Fruit fly (Drosophila melanogaster): Measurements from ENCODE around the gene Cep135.

DNA sequence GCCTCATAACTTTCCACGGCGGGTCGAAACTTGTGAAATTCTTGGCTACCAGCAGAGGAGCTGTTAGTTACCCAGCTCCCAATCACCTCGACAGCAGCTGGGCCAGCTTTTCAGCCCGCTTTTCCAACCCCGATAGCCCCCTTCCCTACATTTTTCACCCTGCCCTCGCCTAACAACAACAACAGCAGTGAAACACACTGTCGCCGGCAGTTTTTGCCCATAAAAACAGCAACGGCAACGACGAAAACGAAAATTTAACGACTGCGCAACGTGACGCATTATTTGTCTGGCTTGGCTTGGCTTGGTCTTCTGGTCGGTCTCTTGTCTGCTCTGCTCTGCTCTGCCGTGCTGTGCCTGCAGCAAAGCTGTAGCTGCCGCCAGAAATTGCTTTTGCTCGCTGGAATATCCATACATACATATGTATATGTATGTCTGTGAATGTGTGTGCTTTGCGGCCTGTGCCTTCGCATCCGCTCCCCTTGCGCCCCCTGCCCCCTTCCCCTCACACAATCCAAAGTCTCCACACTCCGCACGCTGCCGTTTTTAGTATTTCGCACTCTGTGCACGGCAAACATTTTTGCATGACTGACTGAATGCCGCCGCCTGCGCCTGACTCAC lies 9.3 kb upstream of the Cep135 start:
- TF ChIP-seq CG8478 (optimal IDR thresholded peaks at IDR 0.05) (no peak), CTCF (optimal IDR thresholded peaks at IDR 0.05) (no peak)

Measured in S2 (cell line).